Worm (Caenorhabditis elegans): ENCODE results near the gene abu-13.

abu-13 gene

DNA sequence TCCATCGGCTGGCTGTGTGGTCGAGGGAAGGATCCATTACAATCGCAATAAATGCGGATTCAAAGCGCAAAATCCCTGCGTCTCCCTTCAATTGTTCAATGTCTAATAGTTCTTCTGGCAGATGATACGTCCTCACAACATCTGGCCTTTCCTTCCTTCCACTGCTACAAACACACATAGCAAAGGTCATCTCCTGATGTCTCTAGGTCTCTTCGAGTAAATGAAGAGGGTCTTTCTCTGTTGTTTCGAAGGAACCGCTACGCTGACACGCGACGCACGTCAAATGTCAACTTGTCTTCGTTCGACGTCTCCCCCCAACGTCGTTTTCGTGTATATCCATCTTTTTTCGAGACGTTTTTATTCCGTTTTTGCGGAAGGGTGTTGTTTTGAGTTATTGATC lies 33.2 kb upstream of the abu-13 start (continued):
- TF ChIP-seq dpl-1 (GFP tag; optimal IDR thresholded peaks at IDR 0.05) (peak; percentile 20), ceh-20 (GFP tag; IDR thresholded peaks at IDR 0.05) (peak; percentile 91), nhr-48 (tag; optimal IDR thresholded peaks at IDR 0.05) (no peak), rbr-2 (tag; optimal IDR thresholded peaks at IDR 0.05) (peak; percentile 47), zfp-3 (GFP tag; conservative IDR thresholded peaks at IDR 0.05) (no peak), daf-8 (GFP tag; IDR thresholded peaks at IDR 0.05) (no peak), pha-4 (GFP tag; IDR thresholded peaks at IDR 0.05) (no peak), pha-4 (tag; optimal IDR thresholded peaks at IDR 0.05) (no peak), unc-130 (GFP tag; optimal IDR thresholded peaks at IDR 0.05) (no peak), daf-19 (GFP tag; conservative IDR thresholded peaks at IDR 0.05) (no peak), mdl-1 (tag; optimal IDR thresholded peaks at IDR 0.05) (peak in 1 of 2 experiments; percentile 56), tag-97 (GFP tag; IDR thresholded peaks at IDR 0.05) (no peak), hlh-30 (tag; optimal IDR thresholded peaks at IDR 0.05; ENCODE audit: insufficient read depth) (peak; percentile 68), cey-2 (tag; optimal IDR thresholded peaks at IDR 0.05; ENCODE audit: borderline replicate concordance, insufficient read depth) (no peak), mep-1 (tag; optimal IDR thresholded peaks at IDR 0.05) (peak; percentile 73), madf-9 (GFP tag; conservative IDR thresholded peaks at IDR 0.05) (no peak), aly-2 (tag; optimal IDR thresholded peaks at IDR 0.05) (no peak), mes-2 (tag; optimal IDR thresholded peaks at IDR 0.05; ENCODE audit: poor library complexity, severe bottlenecking) (peak; percentile 49), unc-62 (GFP tag; optimal IDR thresholded peaks at IDR 0.05 in 1 of 2) (peak in 1 of 2 experiments; percentile 100), unc-62 (tag; optimal IDR thresholded peaks at IDR 0.05) (no peak), Y48G9A.11 (GFP tag; IDR thresholded peaks at IDR 0.05) (no peak), nhr-25 (tag; optimal IDR thresholded peaks at IDR 0.05; ENCODE audit: borderline replicate concordance, insufficient read depth) (peak; percentile 67), F10B5.3 (tag; optimal IDR thresholded peaks at IDR 0.05) (no peak), F26F4.8 (GFP tag; conservative IDR thresholded peaks at IDR 0.05) (no peak), ztf-7 (tag; optimal IDR thresholded peaks at IDR 0.05) (no peak), mxl-3 (GFP tag; optimal IDR thresholded peaks at IDR 0.05) (peak; percentile 58), ceh-32 (tag; optimal IDR thresholded peaks at IDR 0.05; ENCODE audit: poor library complexity) (no peak), nhr-41 (GFP tag; IDR thresholded peaks at IDR 0.05) (no peak), fkh-10 (GFP tag; optimal IDR thresholded peaks at IDR 0.05) (no peak), Y5F2A.4 (GFP tag; optimal IDR thresholded peaks at IDR 0.05) (no peak), hmg-1.1 (GFP tag; IDR thresholded peaks at IDR 0.05) (peak; percentile 34; the same call in 1 of the 2 replicates), sdz-12 (GFP tag; optimal IDR thresholded peaks at IDR 0.05) (no peak), T20F7.1 (GFP tag; optimal IDR thresholded peaks at IDR 0.05) (no peak), lir-3 (tag; optimal IDR thresholded peaks at IDR 0.05) (no peak), dve-1 (tag; optimal IDR thresholded peaks at IDR 0.05; ENCODE audit: insufficient read depth) (no peak), duxl-1 (tag; optimal IDR thresholded peaks at IDR 0.05; ENCODE audit: poor library complexity) (no peak), nhr-11 (tag; optimal IDR thresholded peaks at IDR 0.05) (peak; percentile 40), daf-12 (tag; optimal IDR thresholded peaks at IDR 0.05) (no peak), saeg-2 (GFP tag; IDR thresholded peaks at IDR 0.05) (no peak), dmd-6 (GFP tag; IDR thresholded peaks at IDR 0.05) (no peak)

DNA sequence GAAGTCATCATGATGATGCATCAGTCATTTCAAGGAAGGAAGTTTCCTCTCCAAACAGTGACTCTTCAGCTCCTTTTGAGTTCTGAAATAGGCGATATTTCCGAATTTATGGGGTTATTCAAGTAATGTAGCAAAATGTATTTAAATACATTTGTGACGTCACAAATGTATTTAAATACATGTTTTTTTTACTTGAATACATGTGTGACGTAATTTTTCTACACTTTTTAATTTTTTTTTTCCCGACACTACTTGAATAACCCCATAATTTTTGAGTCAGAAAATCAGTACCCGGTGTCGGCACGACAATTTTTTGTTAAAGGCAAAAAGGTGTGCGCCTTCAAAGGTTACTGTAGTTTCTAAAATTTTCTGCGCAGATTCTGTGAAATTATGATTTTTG lies 29.3 kb upstream of the abu-13 start:
- TF ChIP-seq zfp-3 (GFP tag; conservative IDR thresholded peaks at IDR 0.05), result no peak

All from whole organism, L4 larva.